Fruit fly (Drosophila melanogaster) whole organism, wandering third instar larva: ENCODE measurements around the gene CG5781.

Experiments
- Abd-B ChIP-seq: fragments of >200 bp; optimal IDR thresholded peaks from 2 replicates; lab custom pipeline; 2017; ENCODE audit warnings: missing biosample characterization, missing genetic modification characterization
- Hr78 ChIP-seq: fragments of >200 bp; optimal IDR thresholded peaks from 2 replicates; lab custom pipeline; 2017; ENCODE audit warnings: missing biosample characterization, missing genetic modification characterization
- Jra ChIP-seq: sonication (Bioruptor generic); optimal IDR thresholded peaks from 2 replicates; lab custom pipeline; 2016; ENCODE audit warnings: missing biosample characterization, missing genetic modification characterization
- Myc ChIP-seq: fragments of >200 bp; optimal IDR thresholded peaks from 2 replicates; lab custom pipeline; 2017
- Rel ChIP-seq, 2 experiments: fragments of 200-800 bp; sonication (Bioruptor generic) in 1 of 2; optimal IDR thresholded peaks; 2 replicates in 1 of 2; 3 replicates in 1 of 2; lab custom pipeline; 2016 to 2019; ENCODE audit warnings: mild to moderate bottlenecking in 2 of 2, missing biosample characterization in 2 of 2, missing genetic modification characterization in 2 of 2, moderate library complexity in 1 of 2
- dmrt93B ChIP-seq: fragments of 200-800 bp; sonication (Bioruptor generic); optimal IDR thresholded peaks from 2 replicates; lab custom pipeline; 2018; ENCODE audit warnings: missing biosample characterization, mild to moderate bottlenecking, missing genetic modification characterization
- fru ChIP-seq: fragments of 200-800 bp; sonication (Bioruptor generic); optimal IDR thresholded peaks from 3 replicates; lab custom pipeline; 2016; ENCODE audit warnings: missing biosample characterization, mild to moderate bottlenecking, missing genetic modification characterization
- jim ChIP-seq: fragments of 175-275, 200-325 bp; sonication (Bioruptor generic); optimal IDR thresholded peaks from 2 replicates; lab custom pipeline; 2016; ENCODE audit warnings: missing biosample characterization, mild to moderate bottlenecking, missing genetic modification characterization
- pan ChIP-seq: fragments of >200 bp; optimal IDR thresholded peaks from 2 replicates; lab custom pipeline; 2017
- usp ChIP-seq: fragments of >200 bp; optimal IDR thresholded peaks from 2 replicates; lab custom pipeline; 2017; ENCODE audit warnings: missing biosample characterization, missing genetic modification characterization
- woc ChIP-seq: sonication (Bioruptor generic); optimal IDR thresholded peaks from 2 replicates; lab custom pipeline; 2016; ENCODE audit warnings: missing biosample characterization, mild to moderate bottlenecking, missing genetic modification characterization

dm6 chr2L:12686811-12687210 is 10.3 kb downstream of the CG5781 start:
- TF ChIP-seq Abd-B (GFP tag; lab: Kevin White, UChicago) = no peak
- no peak for TF ChIP-seq Hr78 (GFP tag; lab: Kevin White, UChicago)
- no peak for TF ChIP-seq Myc
- no peak for TF ChIP-seq jim (GFP tag; lab: Kevin White, UChicago)
- TF ChIP-seq fru (GFP tag; lab: Kevin White, UChicago) = no peak
- TF ChIP-seq Rel (GFP tag; optimal IDR thresholded peaks at IDR 0.05; lab: Kevin White, UChicago) = no peak
- no peak for TF ChIP-seq Rel (tag; optimal IDR thresholded peaks at IDR 0.05; lab: Kevin White, UChicago)
- no peak for TF ChIP-seq Jra
- TF ChIP-seq dmrt93B (GFP tag; lab: Kevin White, UChicago) = no peak
- no peak for TF ChIP-seq woc (GFP tag; lab: Kevin White, UChicago)
- no peak for TF ChIP-seq usp
- TF ChIP-seq pan (lab: Kevin White, UChicago) = no peak
